Fruit fly (Drosophila melanogaster) whole organism: Measurements from ENCODE around the gene Deaf1.

Experiments used
- CG8478 ChIP-seq: fragments of >200 bp; optimal IDR thresholded peaks from 2 replicates; lab custom pipeline; 2018; ENCODE audit warnings: inconsistent platforms
- Dll ChIP-seq: fragments of >200 bp; optimal IDR thresholded peaks from 2 replicates; lab custom pipeline; 2017
- EcR ChIP-seq, 2 experiments: fragments of >200 bp; optimal IDR thresholded peaks; 2 replicates each; lab custom pipeline; 2017; ENCODE audit warnings: missing biosample characterization in 2 of 2, missing genetic modification characterization in 2 of 2, missing genetic modification reagents in 2 of 2
- pan ChIP-seq: fragments of >200 bp; optimal IDR thresholded peaks from 2 replicates; lab custom pipeline; 2017
- psq ChIP-seq: fragments of >200 bp; optimal IDR thresholded peaks from 2 replicates; lab custom pipeline; 2017
- usp ChIP-seq: fragments of >200 bp; optimal IDR thresholded peaks from 2 replicates; lab custom pipeline; 2017; ENCODE audit warnings: missing biosample characterization, missing genetic modification characterization, mixed read lengths

DNA sequence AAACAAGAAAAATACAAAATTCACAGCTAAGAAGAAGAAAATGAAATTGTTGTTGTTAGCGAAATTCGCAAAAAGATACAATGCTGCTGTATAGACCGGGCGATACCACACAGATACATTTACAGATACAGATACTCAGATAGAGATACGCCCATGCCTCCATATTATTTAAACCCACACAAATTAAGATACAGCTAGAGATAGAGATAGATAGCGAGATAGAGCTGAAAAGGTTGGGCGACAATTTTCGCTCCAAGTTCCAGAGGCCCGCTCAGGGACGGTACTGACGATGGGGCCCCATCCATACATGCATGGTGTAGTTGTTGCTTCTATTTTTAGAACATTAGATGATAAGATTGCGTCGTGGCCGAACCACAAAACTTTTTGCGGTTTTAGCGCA is 30.3 kb upstream of the Deaf1 start:
- TF ChIP-seq EcR (GFP tag; optimal IDR thresholded peaks at IDR 0.05; lab: Kevin White, UChicago) (no peak), CG8478 (lab: Kevin White, UChicago) (no peak), pan (lab: Kevin White, UChicago) (no peak), Dll (no peak), usp (no peak), psq (lab: Kevin White, UChicago) (no peak)
